Fruit fly (Drosophila melanogaster) whole organism, wandering third instar larva: ENCODE results near the gene CG5282.
A peak's percentile ranks its signal among the peaks of the same experiment; 100 is the strongest.

Experiments
- Abd-B ChIP-seq: fragments of >200 bp; optimal IDR thresholded peaks from 2 replicates; lab custom pipeline; 2017; ENCODE audit warnings: missing biosample characterization, missing genetic modification characterization
- CG9705 ChIP-seq: fragments of 200-800 bp; sonication (Bioruptor generic); optimal IDR thresholded peaks from 2 replicates; lab custom pipeline; 2018; ENCODE audit warnings: missing biosample characterization, mild to moderate bottlenecking, missing genetic modification characterization
- CrebA ChIP-seq: fragments of 200-800 bp; sonication (Bioruptor generic); optimal IDR thresholded peaks from 2 replicates; lab custom pipeline; 2016; ENCODE audit warnings: missing biosample characterization, mild to moderate bottlenecking, missing genetic modification characterization, borderline replicate concordance
- Dfd ChIP-seq: fragments of >200 bp; optimal IDR thresholded peaks from 2 replicates; lab custom pipeline; 2017; ENCODE audit warnings: missing biosample characterization, missing genetic modification characterization
- Dif ChIP-seq: fragments of 200-275, 200-300 bp; sonication (Bioruptor generic); optimal IDR thresholded peaks from 2 replicates; lab custom pipeline; 2018; ENCODE audit warnings: missing biosample characterization, missing genetic modification characterization; ENCODE audit not compliant: partially characterized antibody
- GATAd ChIP-seq: sonication (Bioruptor generic); optimal IDR thresholded peaks from 2 replicates; lab custom pipeline; 2016; ENCODE audit warnings: missing biosample characterization, missing genetic modification characterization
- HLH106 ChIP-seq: fragments of 200-800 bp; optimal IDR thresholded peaks from 3 replicates; lab custom pipeline; 2019; ENCODE audit warnings: missing biosample characterization, mild to moderate bottlenecking, missing genetic modification characterization, moderate library complexity
- Hnf4 ChIP-seq: fragments of 200-800 bp; sonication (Bioruptor generic); optimal IDR thresholded peaks from 2 replicates; lab custom pipeline; 2016; ENCODE audit warnings: missing biosample characterization, mild to moderate bottlenecking, missing genetic modification characterization
- Hr78 ChIP-seq: fragments of >200 bp; optimal IDR thresholded peaks from 2 replicates; lab custom pipeline; 2017; ENCODE audit warnings: missing biosample characterization, missing genetic modification characterization
- Hr83 ChIP-seq: fragments of 200-300 bp; sonication (Bioruptor generic); optimal IDR thresholded peaks from 2 replicates; lab custom pipeline; 2016; ENCODE audit warnings: missing biosample characterization, mild to moderate bottlenecking, missing genetic modification characterization, moderate library complexity; ENCODE audit not compliant: poor library complexity, severe bottlenecking
- Jra ChIP-seq: sonication (Bioruptor generic); optimal IDR thresholded peaks from 2 replicates; lab custom pipeline; 2016; ENCODE audit warnings: missing biosample characterization, missing genetic modification characterization
- Mio ChIP-seq: sonication (Bioruptor generic); optimal IDR thresholded peaks from 2 replicates; lab custom pipeline; 2016; ENCODE audit warnings: missing biosample characterization, missing genetic modification characterization
- Myc ChIP-seq: fragments of >200 bp; optimal IDR thresholded peaks from 2 replicates; lab custom pipeline; 2017
- N ChIP-seq: fragments of >200 bp; optimal IDR thresholded peaks from 2 replicates; lab custom pipeline; 2018; ENCODE audit warnings: missing biosample characterization, missing external identifiers, missing genetic modification characterization
- OdsH ChIP-seq: fragments of 200-800 bp; sonication (Bioruptor generic); optimal IDR thresholded peaks from 2 replicates; lab custom pipeline; 2016; ENCODE audit warnings: missing biosample characterization, mild to moderate bottlenecking, missing genetic modification characterization
- Rel ChIP-seq, 2 experiments: fragments of 200-800 bp; sonication (Bioruptor generic) in 1 of 2; optimal IDR thresholded peaks; 2 replicates in 1 of 2; 3 replicates in 1 of 2; lab custom pipeline; 2016 to 2019; ENCODE audit warnings: mild to moderate bottlenecking in 2 of 2, missing biosample characterization in 2 of 2, missing genetic modification characterization in 2 of 2, moderate library complexity in 1 of 2
- Sp1 ChIP-seq: fragments of 200-800 bp; sonication (Bioruptor generic); optimal IDR thresholded peaks from 3 replicates; lab custom pipeline; 2019; ENCODE audit warnings: missing biosample characterization, mild to moderate bottlenecking, missing genetic modification characterization, moderate library complexity
- Vsx2 ChIP-seq: fragments of 200-300, 225-300 bp; sonication (Bioruptor generic); optimal IDR thresholded peaks from 2 replicates; lab custom pipeline; 2018; ENCODE audit warnings: missing biosample characterization, missing genetic modification characterization; ENCODE audit not compliant: partially characterized antibody
- br ChIP-seq: fragments of 200-800 bp; sonication (Bioruptor generic); optimal IDR thresholded peaks from 2 replicates; lab custom pipeline; 2016; ENCODE audit warnings: missing biosample characterization, missing genetic modification characterization
- brk ChIP-seq: fragments of 200-800 bp; sonication (Bioruptor generic); optimal IDR thresholded peaks from 2 replicates; lab custom pipeline; 2016; ENCODE audit warnings: missing biosample characterization, mild to moderate bottlenecking, missing genetic modification characterization
- dl ChIP-seq, 2 experiments: fragments of 175-275, 200-275 bp in 1 of 2; fragments of 200-275 bp in 1 of 2; sonication (Bioruptor generic); optimal IDR thresholded peaks; lab custom pipeline; 2018; ENCODE audit warnings: mild to moderate bottlenecking in 2 of 2, missing biosample characterization in 2 of 2, missing genetic modification characterization in 2 of 2, moderate library complexity in 2 of 2; ENCODE audit not compliant: partially characterized antibody in 2 of 2, insufficient read depth in 1 of 2
- dmrt93B ChIP-seq: fragments of 200-800 bp; sonication (Bioruptor generic); optimal IDR thresholded peaks from 2 replicates; lab custom pipeline; 2018; ENCODE audit warnings: missing biosample characterization, mild to moderate bottlenecking, missing genetic modification characterization
- dsf ChIP-seq: sonication (Bioruptor generic); optimal IDR thresholded peaks from 2 replicates; lab custom pipeline; 2016; ENCODE audit warnings: missing biosample characterization, missing genetic modification characterization, borderline replicate concordance
- ey ChIP-seq: fragments of 200-800 bp; sonication (Bioruptor generic); optimal IDR thresholded peaks from 2 replicates; lab custom pipeline; 2016; ENCODE audit warnings: missing biosample characterization, missing genetic modification characterization
- foxo ChIP-seq, 2 experiments: fragments of 200-800 bp; sonication (Bioruptor generic); optimal IDR thresholded peaks; 2 replicates in 1 of 2; 3 replicates in 1 of 2; lab custom pipeline; 2016 to 2017; ENCODE audit warnings: missing biosample characterization in 2 of 2, missing genetic modification characterization in 2 of 2
- fru ChIP-seq: fragments of 200-800 bp; sonication (Bioruptor generic); optimal IDR thresholded peaks from 3 replicates; lab custom pipeline; 2016; ENCODE audit warnings: missing biosample characterization, mild to moderate bottlenecking, missing genetic modification characterization
- h ChIP-seq: fragments of 200-800 bp; sonication (Bioruptor generic); optimal IDR thresholded peaks from 3 replicates; lab custom pipeline; 2016; ENCODE audit warnings: missing biosample characterization, mild to moderate bottlenecking, missing genetic modification characterization
- jim ChIP-seq: fragments of 175-275, 200-325 bp; sonication (Bioruptor generic); optimal IDR thresholded peaks from 2 replicates; lab custom pipeline; 2016; ENCODE audit warnings: missing biosample characterization, mild to moderate bottlenecking, missing genetic modification characterization
- lola ChIP-seq: fragments of >200 bp; optimal IDR thresholded peaks from 2 replicates; lab custom pipeline; 2017; ENCODE audit warnings: missing biosample characterization, missing genetic modification characterization
- pan ChIP-seq: fragments of >200 bp; optimal IDR thresholded peaks from 2 replicates; lab custom pipeline; 2017
- psq ChIP-seq: fragments of 200-800 bp; sonication (Bioruptor generic); optimal IDR thresholded peaks from 3 replicates; lab custom pipeline; 2017; ENCODE audit warnings: missing biosample characterization, mild to moderate bottlenecking, missing genetic modification characterization, moderate library complexity
- rgr ChIP-seq: fragments of 200-800 bp; sonication (Bioruptor generic); optimal IDR thresholded peaks from 3 replicates; lab custom pipeline; 2016; ENCODE audit warnings: missing biosample characterization, mild to moderate bottlenecking, missing genetic modification characterization
- sage ChIP-seq: fragments of 200-800 bp; sonication (Bioruptor generic); optimal IDR thresholded peaks from 2 replicates; lab custom pipeline; 2016; ENCODE audit warnings: missing biosample characterization, mild to moderate bottlenecking, missing genetic modification characterization
- tai ChIP-seq: sonication (Bioruptor generic); optimal IDR thresholded peaks from 2 replicates; lab custom pipeline; 2016; ENCODE audit warnings: missing biosample characterization, missing genetic modification characterization
- usp ChIP-seq: fragments of >200 bp; optimal IDR thresholded peaks from 2 replicates; lab custom pipeline; 2017; ENCODE audit warnings: missing biosample characterization, missing genetic modification characterization
- woc ChIP-seq: sonication (Bioruptor generic); optimal IDR thresholded peaks from 2 replicates; lab custom pipeline; 2016; ENCODE audit warnings: missing biosample characterization, mild to moderate bottlenecking, missing genetic modification characterization

Gene CG5282

dm6 chr3L:20464677-20465076 is 38.8 kb upstream of the CG5282 start, which contains the start of gene atk:
atk (minus strand) TSS chr3L:20464862.
- no peak for TF ChIP-seq woc (GFP tag; lab: Kevin White, UChicago)
- TF ChIP-seq brk, result no peak
- TF ChIP-seq dl (GFP tag; optimal IDR thresholded peaks at IDR 0.05; lab: Kevin White, UChicago; ENCODE audit: insufficient read depth in 1 of 2, partially characterized antibody in 2 of 2), result no peak
- no peak for TF ChIP-seq Abd-B
- no peak for TF ChIP-seq foxo (GFP tag; optimal IDR thresholded peaks at IDR 0.05; lab: Kevin White, UChicago)
- TF ChIP-seq pan (lab: Kevin White, UChicago), result no peak
- TF ChIP-seq dmrt93B, result no peak
- TF ChIP-seq Vsx2, result no peak
- TF ChIP-seq Jra, result no peak
- no peak for TF ChIP-seq OdsH (GFP tag; lab: Kevin White, UChicago)
- TF ChIP-seq h (GFP tag; lab: Kevin White, UChicago), result no peak
- no peak for TF ChIP-seq Sp1
- no peak for TF ChIP-seq usp (GFP tag; lab: Kevin White, UChicago)
- TF ChIP-seq sage, result no peak

- TF ChIP-seq Dif (no peak), Vsx2 (no peak), jim (GFP tag; lab: Kevin White, UChicago) (no peak), sage (no peak), pan (lab: Kevin White, UChicago) (no peak), Mio (GFP tag; lab: Kevin White, UChicago) (no peak), Abd-B (no peak), Hr78 (GFP tag; lab: Kevin White, UChicago) (no peak), lola (GFP tag; lab: Kevin White, UChicago) (no peak), Rel (GFP tag; optimal IDR thresholded peaks at IDR 0.05; lab: Kevin White, UChicago) (no peak), Rel (tag; optimal IDR thresholded peaks at IDR 0.05; lab: Kevin White, UChicago) (no peak)
- TF ChIP-seq, all 38 proteins: peak for 0
Observed at dm6 chr3L:20462391-20462790, 36.5 kb upstream of the CG5282 start.

- TF ChIP-seq Rel (GFP tag; optimal IDR thresholded peaks at IDR 0.05; lab: Kevin White, UChicago) (no peak), Rel (tag; optimal IDR thresholded peaks at IDR 0.05; lab: Kevin White, UChicago) (no peak), fru (no peak), h (GFP tag; lab: Kevin White, UChicago) (no peak), Hr78 (GFP tag; lab: Kevin White, UChicago) (no peak), Dif (no peak), woc (GFP tag; lab: Kevin White, UChicago) (no peak), brk (no peak), Dfd (GFP tag; lab: Kevin White, UChicago) (no peak), HLH106 (tag; lab: Kevin White, UChicago) (no peak), CrebA (GFP tag; lab: Kevin White, UChicago) (no peak), psq (GFP tag; lab: Kevin White, UChicago) (no peak), GATAd (no peak), foxo (GFP tag; optimal IDR thresholded peaks at IDR 0.05; lab: Kevin White, UChicago) (no peak), Vsx2 (no peak), Abd-B (no peak), Mio (GFP tag; lab: Kevin White, UChicago) (no peak), dmrt93B (no peak), tai (GFP tag; lab: Kevin White, UChicago) (no peak)
Observed at dm6 chr3L:20460383-20460782, 34.5 kb upstream of the CG5282 start, which contains the start of gene mag. mag (plus strand) TSS chr3L:20460683.

- TF ChIP-seq sage (peak; percentile 7), N (GFP tag; lab: Kevin White, UChicago) (no peak), psq (GFP tag; lab: Kevin White, UChicago) (peak; percentile 64), dsf (GFP tag; lab: Kevin White, UChicago) (no peak), Rel (GFP tag; optimal IDR thresholded peaks at IDR 0.05; lab: Kevin White, UChicago) (no peak), Rel (tag; optimal IDR thresholded peaks at IDR 0.05; lab: Kevin White, UChicago) (no peak), OdsH (GFP tag; lab: Kevin White, UChicago) (peak; percentile 30), Hnf4 (GFP tag; lab: Kevin White, UChicago) (peak; percentile 13), brk (peak; percentile 41), br (GFP tag; lab: Kevin White, UChicago) (no peak), usp (GFP tag; lab: Kevin White, UChicago) (no peak), Dfd (GFP tag; lab: Kevin White, UChicago) (no peak), Hr78 (GFP tag; lab: Kevin White, UChicago) (no peak), HLH106 (tag; lab: Kevin White, UChicago) (peak; percentile 80), GATAd (no peak), ey (GFP tag; lab: Kevin White, UChicago) (peak; percentile 11), dl (GFP tag; optimal IDR thresholded peaks at IDR 0.05; lab: Kevin White, UChicago; ENCODE audit: insufficient read depth in 1 of 2, partially characterized antibody in 2 of 2) (no peak), fru (peak; percentile 23), foxo (GFP tag; optimal IDR thresholded peaks at IDR 0.05; lab: Kevin White, UChicago) (peak in 1 of 2 experiments; percentile 74), Myc (peak; percentile 26), Abd-B (no peak), h (GFP tag; lab: Kevin White, UChicago) (peak; percentile 50), rgr (GFP tag; lab: Kevin White, UChicago) (peak; percentile 44), dmrt93B (peak; percentile 41), CG9705 (GFP tag; lab: Kevin White, UChicago) (peak; percentile 4), Mio (GFP tag; lab: Kevin White, UChicago) (no peak), Hr83 (GFP tag; lab: Kevin White, UChicago) (peak; percentile 44), Sp1 (peak; percentile 59)
Observed at dm6 chr3L:20452813-20453682, 27.2 kb upstream of the CG5282 start, which contains the start of gene CG5199. CG5199 (minus strand) TSS chr3L:20452864.
